Fruit fly (Drosophila melanogaster) whole organism, embryonic: ENCODE results near the gene Cyp4d14.
A peak's percentile ranks its signal among the peaks of the same experiment; 100 is the strongest.

Experiments used
- Bdp1 ChIP-seq: fragments of 200-800 bp; sonication (Bioruptor generic); optimal IDR thresholded peaks from 3 replicates; lab custom pipeline; 2016; ENCODE audit warnings: missing biosample characterization, missing genetic modification characterization
- CG10462 ChIP-seq: fragments of 200-800 bp; sonication (Bioruptor generic); optimal IDR thresholded peaks from 2 replicates; lab custom pipeline; 2016; ENCODE audit warnings: missing biosample characterization, missing genetic modification characterization
- CG13624 ChIP-seq: fragments of 200-800 bp; sonication (Bioruptor generic); optimal IDR thresholded peaks from 2 replicates; lab custom pipeline; 2016; ENCODE audit warnings: missing biosample characterization, missing genetic modification characterization
- CG15269 ChIP-seq: fragments of 200-800 bp; sonication (Bioruptor generic); optimal IDR thresholded peaks from 2 replicates; lab custom pipeline; 2018; ENCODE audit warnings: missing biosample characterization, mild to moderate bottlenecking, missing genetic modification characterization, moderate library complexity
- CG15696 ChIP-seq: fragments of 200-800 bp; sonication (Bioruptor generic); optimal IDR thresholded peaks from 2 replicates; lab custom pipeline; 2019; ENCODE audit warnings: missing biosample characterization, mild to moderate bottlenecking, missing genetic modification characterization, moderate library complexity
- CG16779 ChIP-seq: fragments of 200-800 bp; sonication (Bioruptor generic); IDR thresholded peaks from 2 replicates; pipeline ENCODE4 v1.3.6; 2022; ENCODE audit warnings: missing biosample characterization, missing genetic modification characterization
- CG17612 ChIP-seq: fragments of 200-800 bp; sonication (Bioruptor generic); IDR thresholded peaks from 2 replicates; pipeline ENCODE4 v1.3.6; 2022; ENCODE audit warnings: missing biosample characterization, missing genetic modification characterization
- CG1832 ChIP-seq: fragments of 200-800 bp; sonication (Bioruptor generic); optimal IDR thresholded peaks from 2 replicates; lab custom pipeline; 2017; ENCODE audit warnings: missing biosample characterization, mild to moderate bottlenecking, missing genetic modification characterization, inconsistent platforms
- CG2116 ChIP-seq: fragments of 200-800 bp; sonication (Bioruptor generic); optimal IDR thresholded peaks from 3 replicates; lab custom pipeline; 2018; ENCODE audit warnings: missing biosample characterization, mild to moderate bottlenecking, missing genetic modification characterization
- CG3838 ChIP-seq: fragments of 200-800 bp; sonication (Bioruptor generic); optimal IDR thresholded peaks from 3 replicates; lab custom pipeline; 2016; ENCODE audit warnings: missing biosample characterization, missing genetic modification characterization
- CG3995 ChIP-seq: fragments of 200-800 bp; sonication (Bioruptor generic); optimal IDR thresholded peaks from 3 replicates; lab custom pipeline; 2016; ENCODE audit warnings: missing biosample characterization, missing genetic modification characterization
- CG42726 ChIP-seq: fragments of 200-800 bp; sonication (Bioruptor generic); IDR thresholded peaks from 2 replicates; pipeline ENCODE4 v1.3.6; 2022; ENCODE audit warnings: missing biosample characterization, missing genetic modification characterization; ENCODE audit not compliant: partially characterized antibody
- CG7963 ChIP-seq: fragments of 200-800 bp; sonication (Bioruptor generic); IDR thresholded peaks from 3 replicates; pipeline ENCODE4 v1.3.6; 2022; ENCODE audit warnings: missing biosample characterization, missing genetic modification characterization; ENCODE audit not compliant: partially characterized antibody
- CG7987 ChIP-seq: fragments of 200-800 bp; sonication (Bioruptor generic); optimal IDR thresholded peaks from 2 replicates; lab custom pipeline; 2018; ENCODE audit warnings: missing biosample characterization, mild to moderate bottlenecking, missing genetic modification characterization, moderate library complexity
- CoRest ChIP-seq: fragments of 200-800 bp; sonication (Bioruptor generic); optimal IDR thresholded peaks from 3 replicates; lab custom pipeline; 2018; ENCODE audit warnings: missing biosample characterization, mild to moderate bottlenecking, missing genetic modification characterization, moderate library complexity
- E2f2 ChIP-seq: fragments of 200-800 bp; sonication (Bioruptor generic); IDR thresholded peaks from 2 replicates; pipeline ENCODE4 v1.3.6; 2022; ENCODE audit warnings: missing biosample characterization, missing genetic modification characterization
- Ets97D ChIP-seq: fragments of 200-800 bp; sonication (Bioruptor generic); optimal IDR thresholded peaks from 3 replicates; lab custom pipeline; 2016; ENCODE audit warnings: missing biosample characterization, missing genetic modification characterization
- Fer2 ChIP-seq: fragments of 200-800 bp; sonication (Bioruptor generic); optimal IDR thresholded peaks from 2 replicates; lab custom pipeline; 2018; ENCODE audit warnings: missing biosample characterization, mild to moderate bottlenecking, missing genetic modification characterization, moderate library complexity
- HLH4C ChIP-seq: fragments of 200-800 bp; sonication (Bioruptor generic); IDR thresholded peaks from 3 replicates; pipeline ENCODE4 v1.3.6; 2022; ENCODE audit warnings: missing biosample characterization, missing genetic modification characterization; ENCODE audit not compliant: partially characterized antibody
- Hr3 ChIP-seq: fragments of 200-800 bp; sonication (Bioruptor generic); optimal IDR thresholded peaks from 3 replicates; lab custom pipeline; 2016; ENCODE audit warnings: missing biosample characterization, missing genetic modification characterization
- Mad ChIP-seq: fragments of 200-800 bp; sonication (Bioruptor generic); optimal IDR thresholded peaks from 2 replicates; lab custom pipeline; 2016; ENCODE audit warnings: missing biosample characterization, missing genetic modification characterization
- Optix ChIP-seq: fragments of 200-800 bp; sonication (Bioruptor generic); IDR thresholded peaks from 3 replicates; pipeline ENCODE4 v1.3.6; 2022; ENCODE audit warnings: missing biosample characterization, missing genetic modification characterization
- Poxn ChIP-seq: fragments of 200-800 bp; sonication (Bioruptor generic); IDR thresholded peaks from 2 replicates; pipeline ENCODE4 v1.3.6; 2022; ENCODE audit warnings: missing biosample characterization, missing genetic modification characterization
- Side ChIP-seq: fragments of 200-800 bp; sonication (Bioruptor generic); optimal IDR thresholded peaks from 2 replicates; lab custom pipeline; 2016; ENCODE audit warnings: missing biosample characterization, missing genetic modification characterization
- Taf1 ChIP-seq: fragments of 200-800 bp; sonication (Bioruptor generic); IDR thresholded peaks from 2 replicates; pipeline ENCODE4 v1.3.6; 2022; ENCODE audit warnings: missing biosample characterization, missing genetic modification characterization
- abd-A ChIP-seq: fragments of 200-800 bp; sonication (Bioruptor generic); optimal IDR thresholded peaks from 3 replicates; lab custom pipeline; 2019; ENCODE audit warnings: missing biosample characterization, mild to moderate bottlenecking, missing genetic modification characterization, moderate library complexity
- ato ChIP-seq: fragments of 200-800 bp; sonication (Bioruptor generic); IDR thresholded peaks from 2 replicates; pipeline ENCODE4 v1.3.6; 2022; ENCODE audit warnings: missing biosample characterization, missing genetic modification characterization; ENCODE audit not compliant: partially characterized antibody
- crp ChIP-seq, 2 experiments: fragments of 200-800 bp; sonication (Bioruptor generic); optimal IDR thresholded peaks; 2 replicates in 1 of 2; 3 replicates in 1 of 2; lab custom pipeline; 2017; ENCODE audit warnings: missing biosample characterization in 2 of 2, missing genetic modification characterization in 2 of 2, mild to moderate bottlenecking in 1 of 2, moderate library complexity in 1 of 2
- dmrt99B ChIP-seq: fragments of 200-800 bp; sonication (Bioruptor generic); optimal IDR thresholded peaks from 2 replicates; lab custom pipeline; 2018; ENCODE audit warnings: missing biosample characterization, mild to moderate bottlenecking, missing genetic modification characterization, moderate library complexity
- dysf ChIP-seq: fragments of 200-800 bp; sonication (Bioruptor generic); IDR thresholded peaks from 3 replicates; pipeline ENCODE4 v1.3.6; 2022; ENCODE audit warnings: missing biosample characterization, missing genetic modification characterization
- eyg ChIP-seq: fragments of 200-800 bp; sonication (Bioruptor generic); optimal IDR thresholded peaks from 3 replicates; lab custom pipeline; 2016; ENCODE audit warnings: missing biosample characterization, missing genetic modification characterization
- fru ChIP-seq: fragments of >200 bp; optimal IDR thresholded peaks from 2 replicates; lab custom pipeline; 2017
- ham ChIP-seq: fragments of 200-800 bp; sonication (Bioruptor generic); IDR thresholded peaks from 2 replicates; pipeline ENCODE4 v1.3.6; 2022; ENCODE audit warnings: missing biosample characterization, missing genetic modification characterization
- her ChIP-seq: fragments of 200-800 bp; sonication (Bioruptor generic); optimal IDR thresholded peaks from 2 replicates; lab custom pipeline; 2016; ENCODE audit warnings: missing biosample characterization, missing genetic modification characterization
- jing ChIP-seq: fragments of 200-800 bp; sonication (Bioruptor generic); optimal IDR thresholded peaks from 2 replicates; lab custom pipeline; 2018; ENCODE audit warnings: missing biosample characterization, mild to moderate bottlenecking, missing genetic modification characterization
- klu ChIP-seq: fragments of 200-800 bp; sonication (Bioruptor generic); IDR thresholded peaks from 2 replicates; pipeline ENCODE4 v1.3.6; 2022; ENCODE audit warnings: missing biosample characterization, missing genetic modification characterization
- lov ChIP-seq, 2 experiments: fragments of 200-800 bp in 1 of 2; fragments of >200 bp in 1 of 2; sonication (Bioruptor generic) in 1 of 2; IDR thresholded peaks in 1 of 2; optimal IDR thresholded peaks in 1 of 2; 2 replicates in 1 of 2; 3 replicates in 1 of 2; pipeline versions ENCODE4 v1.3.6 to Lab custom; 2017 to 2022; ENCODE audit warnings: missing biosample characterization in 1 of 2, missing genetic modification characterization in 1 of 2
- luna ChIP-seq: fragments of 200-800 bp; sonication (Bioruptor generic); optimal IDR thresholded peaks from 2 replicates; lab custom pipeline; 2016; ENCODE audit warnings: missing biosample characterization, missing genetic modification characterization
- oc ChIP-seq: fragments of 200-800 bp; sonication (Bioruptor generic); optimal IDR thresholded peaks from 2 replicates; lab custom pipeline; 2018; ENCODE audit warnings: missing biosample characterization, mild to moderate bottlenecking, missing genetic modification characterization, moderate library complexity
- pan ChIP-seq, 4 experiments: fragments of >200 bp in 3 of 4; fragments of 200-800 bp in 1 of 4; sonication (Bioruptor generic) in 1 of 4; optimal IDR thresholded peaks in 3 of 4; IDR thresholded peaks in 1 of 4; 2 replicates each; pipeline versions ENCODE4 v1.3.6 to Lab custom; 2017 to 2022; ENCODE audit warnings: missing biosample characterization in 2 of 4, missing genetic modification characterization in 2 of 4, mixed read lengths in 1 of 4
- sc ChIP-seq, 3 experiments: fragments of >200 bp in 2 of 3; fragments of 200-800 bp in 1 of 3; sonication (Bioruptor generic) in 1 of 3; optimal IDR thresholded peaks; 2 replicates in 2 of 3; 3 replicates in 1 of 3; lab custom pipeline; 2017; ENCODE audit warnings: mild to moderate bottlenecking in 1 of 3, missing biosample characterization in 1 of 3, missing genetic modification characterization in 1 of 3, missing genetic modification reagents in 1 of 3
- schlank ChIP-seq: fragments of 200-800 bp; sonication (Bioruptor generic); optimal IDR thresholded peaks from 2 replicates; lab custom pipeline; 2018; ENCODE audit warnings: missing biosample characterization, mild to moderate bottlenecking, missing genetic modification characterization
- scrt ChIP-seq: fragments of 200-800 bp; sonication (Bioruptor generic); optimal IDR thresholded peaks from 2 replicates; lab custom pipeline; 2018; ENCODE audit warnings: missing biosample characterization, mild to moderate bottlenecking, missing genetic modification characterization, moderate library complexity
- seq ChIP-seq: fragments of 200-800 bp; sonication (Bioruptor generic); IDR thresholded peaks from 2 replicates; pipeline ENCODE4 v1.3.6; 2022; ENCODE audit warnings: missing biosample characterization, missing genetic modification characterization
- sisA ChIP-seq: fragments of 200-800 bp; sonication (Bioruptor generic); IDR thresholded peaks from 2 replicates; pipeline ENCODE4 v1.3.6; 2022; ENCODE audit warnings: missing biosample characterization, missing genetic modification characterization
- slbo ChIP-seq: fragments of 200-800 bp; sonication (Bioruptor generic); IDR thresholded peaks from 2 replicates; pipeline ENCODE4 v1.3.6; 2022; ENCODE audit warnings: missing biosample characterization, missing genetic modification characterization
- stwl ChIP-seq: fragments of 200-800 bp; sonication (Bioruptor generic); optimal IDR thresholded peaks from 3 replicates; lab custom pipeline; 2018; ENCODE audit warnings: missing biosample characterization, mild to moderate bottlenecking, missing genetic modification characterization, moderate library complexity

Gene Cyp4d14

DNA sequence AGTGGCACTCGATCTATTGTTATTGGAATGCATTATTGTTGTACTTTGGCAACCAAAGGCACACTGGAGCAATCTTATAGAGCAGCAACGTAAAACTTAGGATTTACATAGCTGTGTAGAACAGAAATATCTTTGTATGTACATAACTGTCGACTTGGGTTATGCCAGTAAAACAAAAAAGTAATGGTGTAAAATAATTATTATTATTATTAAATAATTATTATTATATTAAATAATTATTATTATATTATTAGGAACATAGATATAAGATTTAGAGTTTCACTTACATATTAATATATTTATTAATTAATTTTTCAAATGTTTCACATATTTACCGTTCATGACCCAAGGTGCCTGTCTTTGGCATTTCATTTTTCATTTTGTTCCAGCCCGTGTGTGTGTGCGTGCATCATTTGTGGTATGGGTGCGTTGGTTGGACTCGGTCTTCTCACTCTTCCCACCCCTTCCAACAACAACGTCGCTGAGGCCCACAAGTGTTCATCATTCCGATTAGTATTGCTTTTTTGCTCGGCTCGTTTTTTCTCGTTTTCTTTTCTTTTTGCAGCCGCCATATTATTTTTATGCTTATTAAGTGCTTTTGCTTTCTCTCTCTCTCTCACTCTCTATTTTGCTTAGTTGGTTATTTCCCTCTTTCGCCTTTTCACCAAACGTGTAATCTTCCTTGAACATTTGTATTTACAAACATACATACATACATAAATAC, 51.0 kb downstream of the Cyp4d14 start (continued):
- TF ChIP-seq CG16779 (GFP tag; lab: Robert Waterston, UW) (peak; percentile 62; the same call in 1 of the 2 replicates), CG1832 (peak; percentile 21), Side (GFP tag; lab: Kevin White, UChicago) (peak; percentile 29), CG2116 (GFP tag; lab: Kevin White, UChicago) (peak; percentile 77), abd-A (tag; lab: Kevin White, UChicago) (peak; percentile 85), pan (optimal IDR thresholded peaks at IDR 0.05; lab: Kevin White, UChicago) (no peak), pan (GFP tag; optimal IDR thresholded peaks at IDR 0.05 in 1 of 2, IDR thresholded peaks at IDR 0.05 in 1 of 2) (peak in 1 of 2 experiments; percentile 90), fru (lab: Kevin White, UChicago) (no peak), ato (GFP tag; lab: Robert Waterston, UW) (no peak), luna (peak; percentile 28), dmrt99B (tag; lab: Kevin White, UChicago) (peak; percentile 99), scrt (peak; percentile 94), Bdp1 (GFP tag; lab: Kevin White, UChicago) (peak; percentile 60), CG10462 (GFP tag; lab: Kevin White, UChicago) (peak; percentile 86), schlank (tag; lab: Kevin White, UChicago) (peak; percentile 89), CG3838 (GFP tag; lab: Kevin White, UChicago) (peak; percentile 57), CG15269 (tag; lab: Kevin White, UChicago) (peak; percentile 97), sisA (peak; percentile 93), stwl (tag; lab: Kevin White, UChicago) (peak; percentile 62), sc (optimal IDR thresholded peaks at IDR 0.05; lab: Kevin White, UChicago) (no peak), sc (GFP tag; optimal IDR thresholded peaks at IDR 0.05; lab: Kevin White, UChicago) (peak; percentile 99), CG17612 (GFP tag; lab: Robert Waterston, UW) (peak; percentile 67), Poxn (peak; percentile 78), dysf (peak; percentile 96), CG7963 (GFP tag; lab: Robert Waterston, UW) (no peak), slbo (GFP tag; lab: Robert Waterston, UW) (peak; percentile 95), Fer2 (tag; lab: Kevin White, UChicago) (peak; percentile 92), her (GFP tag; lab: Kevin White, UChicago) (peak; percentile 69), eyg (GFP tag; lab: Kevin White, UChicago) (peak; percentile 67), oc (tag; lab: Kevin White, UChicago) (peak; percentile 93), crp (GFP tag; optimal IDR thresholded peaks at IDR 0.05; lab: Kevin White, UChicago) (peak in 1 of 2 experiments; percentile 48), Mad (GFP tag; lab: Kevin White, UChicago) (peak; percentile 60), Ets97D (GFP tag; lab: Kevin White, UChicago) (peak; percentile 27), CG42726 (GFP tag; lab: Robert Waterston, UW) (no peak), klu (GFP tag; lab: Robert Waterston, UW) (peak; percentile 91), CG13624 (GFP tag; lab: Kevin White, UChicago) (peak; percentile 54), E2f2 (GFP tag; lab: Robert Waterston, UW) (peak; percentile 73), Taf1 (GFP tag; lab: Robert Waterston, UW) (peak; percentile 77), Optix (peak; percentile 93), seq (GFP tag; lab: Robert Waterston, UW) (peak; percentile 84), CG15696 (tag; lab: Kevin White, UChicago) (peak; percentile 98), jing (GFP tag; lab: Kevin White, UChicago) (peak; percentile 87), lov (optimal IDR thresholded peaks at IDR 0.05; lab: Kevin White, UChicago) (no peak), lov (GFP tag; IDR thresholded peaks at IDR 0.05; lab: Robert Waterston, UW) (peak; percentile 75; the same call in 1 of the 3 replicates), CG7987 (GFP tag; lab: Kevin White, UChicago) (peak; percentile 66), CoRest (tag; lab: Kevin White, UChicago) (peak; percentile 99), HLH4C (GFP tag; lab: Robert Waterston, UW) (no peak), CG3995 (GFP tag; lab: Kevin White, UChicago) (peak; percentile 48), Hr3 (peak; percentile 98), ham (GFP tag; lab: Robert Waterston, UW) (peak; percentile 71)
